Worm (Caenorhabditis elegans) whole organism, L4 larva: Measurements from ENCODE around the gene F33G12.6.

Source experiments
- F10B5.3 ChIP-seq: sonication (generic microtip); optimal IDR thresholded peaks from 2 replicates; lab custom pipeline; 2016; ENCODE audit warnings: mild to moderate bottlenecking, missing genetic modification characterization, missing compliant biosample characterization
- F44E2.7 ChIP-seq: fragments of 200-800 bp; sonication (Bioruptor generic); IDR thresholded peaks from 2 replicates; pipeline ENCODE4 v2.1.2; 2022; ENCODE audit warnings: missing genetic modification characterization, missing compliant biosample characterization
- Y48G9A.11 ChIP-seq: fragments of 200-800 bp; sonication (Bioruptor generic); IDR thresholded peaks from 2 replicates; pipeline ENCODE4 v1.3.6; 2022; ENCODE audit warnings: missing genetic modification reagents, missing genetic modification characterization, missing compliant biosample characterization
- aha-1 ChIP-seq: fragments of 150-350 bp; peaks from one replicate; lab custom pipeline; 2014; ENCODE audit warnings: missing biosample characterization, missing genetic modification characterization
- aly-2 ChIP-seq: sonication (generic microtip); optimal IDR thresholded peaks from 2 replicates; lab custom pipeline; 2018; ENCODE audit warnings: missing biosample characterization, missing genetic modification characterization
- ceh-20 ChIP-seq: fragments of 200-800 bp; sonication (Bioruptor generic); IDR thresholded peaks from 2 replicates; pipeline ENCODE4 v1.3.6; 2022; ENCODE audit warnings: missing genetic modification reagents, missing genetic modification characterization, missing compliant biosample characterization
- ceh-44 ChIP-seq: fragments of 200-800 bp; sonication (Bioruptor generic); IDR thresholded peaks from 2 replicates; pipeline ENCODE4 v1.3.6; 2022; ENCODE audit warnings: missing genetic modification reagents, missing genetic modification characterization, missing compliant biosample characterization
- ceh-62 ChIP-seq: sonication (generic microtip); optimal IDR thresholded peaks from 2 replicates; lab custom pipeline; 2017; ENCODE audit warnings: missing biosample characterization, missing genetic modification characterization
- ceh-82 ChIP-seq: sonication (generic microtip); optimal IDR thresholded peaks from 2 replicates; lab custom pipeline; 2017; ENCODE audit warnings: missing biosample characterization, missing genetic modification characterization
- daf-8 ChIP-seq: fragments of 200-800 bp; sonication (Bioruptor generic); IDR thresholded peaks from 2 replicates; pipeline ENCODE4 v1.3.6; 2022; ENCODE audit warnings: missing genetic modification characterization, missing compliant biosample characterization
- duxl-1 ChIP-seq: sonication (generic microtip); optimal IDR thresholded peaks from 2 replicates; lab custom pipeline; 2016; ENCODE audit warnings: mild to moderate bottlenecking, missing genetic modification characterization, moderate library complexity, missing compliant biosample characterization; ENCODE audit not compliant: poor library complexity
- hlh-11 ChIP-seq: fragments of 200-800 bp; sonication (Bioruptor generic); optimal IDR thresholded peaks from 2 replicates; lab custom pipeline; 2018; ENCODE audit warnings: mild to moderate bottlenecking, missing genetic modification characterization, missing compliant biosample characterization
- hlh-30 ChIP-seq: sonication (generic microtip); optimal IDR thresholded peaks from 2 replicates; lab custom pipeline; 2017; ENCODE audit warnings: antibody characterized with exemption, mild to moderate bottlenecking, missing genetic modification characterization, missing compliant biosample characterization; ENCODE audit not compliant: insufficient read depth
- jun-1 ChIP-seq: fragments of 150-350 bp; optimal IDR thresholded peaks from 2 replicates; lab custom pipeline; 2014; ENCODE audit warnings: missing biosample characterization, missing genetic modification reagents, missing genetic modification characterization
- lin-1 ChIP-seq: fragments of 200-800 bp; sonication (Bioruptor generic); IDR thresholded peaks from 2 replicates; pipeline ENCODE4 v1.3.6; 2022; ENCODE audit warnings: missing genetic modification reagents, missing genetic modification characterization, missing compliant biosample characterization
- lin-15B ChIP-seq: fragments of 150-350 bp; sonication (generic microtip); optimal IDR thresholded peaks from 3 replicates; lab custom pipeline; 2014; ENCODE audit warnings: missing biosample characterization, missing genetic modification characterization
- lin-39 ChIP-seq: fragments of 150-350 bp; optimal IDR thresholded peaks from 2 replicates; lab custom pipeline; 2014; ENCODE audit warnings: missing biosample characterization, missing genetic modification reagents, missing genetic modification characterization
- madf-9 ChIP-seq: fragments of 200-800 bp; sonication (Bioruptor generic); conservative IDR thresholded peaks from 2 replicates; pipeline ENCODE4 v1.3.6; 2022; ENCODE audit warnings: missing genetic modification reagents, missing genetic modification characterization, missing compliant biosample characterization
- mdl-1 ChIP-seq, 2 experiments: fragments of 150-350 bp in 1 of 2; sonication (generic microtip) in 1 of 2; optimal IDR thresholded peaks; 2 replicates each; lab custom pipeline; 2014 to 2017; ENCODE audit warnings: missing biosample characterization in 2 of 2, missing genetic modification characterization in 2 of 2
- mxl-2 ChIP-seq: fragments of 200-800 bp; sonication (Bioruptor generic); conservative IDR thresholded peaks from 2 replicates; pipeline ENCODE4 v1.3.6; 2022; ENCODE audit warnings: missing genetic modification reagents, missing genetic modification characterization, missing compliant biosample characterization
- nhr-111 ChIP-seq: fragments of 200-800 bp; sonication (Bioruptor generic); optimal IDR thresholded peaks from 2 replicates; lab custom pipeline; 2018; ENCODE audit warnings: mild to moderate bottlenecking, missing genetic modification characterization, missing compliant biosample characterization
- nhr-28 ChIP-seq: fragments of 150-350 bp; optimal IDR thresholded peaks from 2 replicates; lab custom pipeline; 2014; ENCODE audit warnings: missing biosample characterization, missing genetic modification characterization
- nhr-41 ChIP-seq: fragments of 200-800 bp; sonication (Bioruptor generic); IDR thresholded peaks from 2 replicates; pipeline ENCODE4 v1.3.6; 2022; ENCODE audit warnings: missing genetic modification reagents, missing genetic modification characterization, missing compliant biosample characterization
- nhr-6 ChIP-seq: fragments of 150-350 bp; optimal IDR thresholded peaks from 2 replicates; lab custom pipeline; 2014; ENCODE audit warnings: missing biosample characterization, missing genetic modification characterization
- pha-4 ChIP-seq, 2 experiments: fragments of 150-350 bp in 1 of 2; fragments of 200-800 bp in 1 of 2; sonication (Bioruptor generic) in 1 of 2; IDR thresholded peaks in 1 of 2; optimal IDR thresholded peaks in 1 of 2; 2 replicates each; pipeline versions ENCODE4 v1.3.6 to Lab custom; 2014 to 2022; ENCODE audit warnings: missing genetic modification characterization in 2 of 2, missing genetic modification reagents in 2 of 2, missing biosample characterization in 1 of 2, missing compliant biosample characterization in 1 of 2
- php-3 ChIP-seq: fragments of 200-800 bp; sonication (Bioruptor generic); IDR thresholded peaks from 2 replicates; pipeline ENCODE4 v1.3.6; 2022; ENCODE audit warnings: missing genetic modification reagents, missing genetic modification characterization, missing compliant biosample characterization
- pqm-1 ChIP-seq: sonication (generic microtip); optimal IDR thresholded peaks from 2 replicates; lab custom pipeline; 2017; ENCODE audit warnings: missing biosample characterization, missing genetic modification characterization
- rbr-2 ChIP-seq: sonication (generic microtip); optimal IDR thresholded peaks from 2 replicates; lab custom pipeline; 2016; ENCODE audit warnings: missing genotype, missing genetic modification characterization, missing compliant biosample characterization
- saeg-2 ChIP-seq: fragments of 200-800 bp; sonication (Bioruptor generic); IDR thresholded peaks from 2 replicates; pipeline ENCODE4 v1.3.6; 2022; ENCODE audit warnings: missing genetic modification reagents, missing genetic modification characterization, missing compliant biosample characterization
- sdz-12 ChIP-seq: fragments of 200-800 bp; sonication (Bioruptor generic); optimal IDR thresholded peaks from 2 replicates; lab custom pipeline; 2018; ENCODE audit warnings: mild to moderate bottlenecking, missing genetic modification characterization, missing compliant biosample characterization
- skn-1 ChIP-seq: fragments of 150-350 bp; optimal IDR thresholded peaks from 2 replicates; lab custom pipeline; 2014; ENCODE audit warnings: missing biosample characterization, missing genetic modification characterization
- tag-97 ChIP-seq: fragments of 200-800 bp; sonication (Bioruptor generic); IDR thresholded peaks from 2 replicates; pipeline ENCODE4 v1.3.6; 2022; ENCODE audit warnings: missing genetic modification characterization, missing compliant biosample characterization
- unc-130 ChIP-seq: sonication (generic microtip); optimal IDR thresholded peaks from 2 replicates; lab custom pipeline; 2016; ENCODE audit warnings: missing genetic modification reagents, missing genetic modification characterization, missing compliant biosample characterization
- unc-62 ChIP-seq, 3 experiments: fragments of 150-350 bp in 1 of 3; sonication (generic microtip); optimal IDR thresholded peaks in 2 of 3; peaks in 1 of 3; 1 replicate in 1 of 3; 2 replicates in 2 of 3; lab custom pipeline; 2014 to 2017; ENCODE audit warnings: missing biosample characterization in 3 of 3, missing genetic modification characterization in 3 of 3, missing genetic modification reagents in 3 of 3, missing genotype in 1 of 3
- vab-7 ChIP-seq: fragments of 200-800 bp; sonication (Bioruptor generic); IDR thresholded peaks from 2 replicates; pipeline ENCODE4 v1.3.6; 2022; ENCODE audit warnings: missing genetic modification reagents, missing genetic modification characterization, missing compliant biosample characterization
- zag-1 ChIP-seq: fragments of 150-350 bp; optimal IDR thresholded peaks from 2 replicates; lab custom pipeline; 2014; ENCODE audit warnings: missing biosample characterization, missing genetic modification characterization
- zfp-2 ChIP-seq: sonication (generic microtip); optimal IDR thresholded peaks from 2 replicates; lab custom pipeline; 2016; ENCODE audit warnings: mild to moderate bottlenecking, missing genetic modification characterization, missing compliant biosample characterization
- zip-11 ChIP-seq: fragments of 200-800 bp; sonication (Bioruptor generic); IDR thresholded peaks from 2 replicates; pipeline ENCODE4 v1.3.6; 2022; ENCODE audit warnings: missing genetic modification characterization, missing compliant biosample characterization
- zip-2 ChIP-seq: fragments of 150-350 bp; optimal IDR thresholded peaks from 2 replicates; lab custom pipeline; 2014; ENCODE audit warnings: missing biosample characterization, missing genetic modification characterization

F33G12.6 gene

ce11 chrII:5057315-5057714, 7.6 kb downstream of the F33G12.6 start (continued):
- TF ChIP-seq hlh-11 (tag; lab: Kevin White, UChicago), result peak; percentile 75
- peak; percentile 45 for TF ChIP-seq unc-130 (GFP tag; lab: Kevin White, UChicago)
- TF ChIP-seq duxl-1 (tag; lab: Kevin White, UChicago), result peak; percentile 76
- TF ChIP-seq F44E2.7 (GFP tag; lab: Robert Waterston, UW), result no peak
- no peak for TF ChIP-seq lin-39 (tag; lab: Kevin White, UChicago)
- 0 out of 2 replicates have a peak, but pooled peaks have one; percentile 21 for TF ChIP-seq zip-11 (GFP tag; lab: Robert Waterston, UW)
- TF ChIP-seq skn-1 (tag; lab: Kevin White, UChicago), result no peak
- TF ChIP-seq unc-62 (GFP tag; optimal IDR thresholded peaks at IDR 0.05 in 1 of 2; lab: Kevin White, UChicago), result no peak
- TF ChIP-seq unc-62 (tag; optimal IDR thresholded peaks at IDR 0.05; lab: Kevin White, UChicago), result no peak
- peak; percentile 63 for TF ChIP-seq F10B5.3 (tag; lab: Kevin White, UChicago)
- peak; percentile 55 for TF ChIP-seq sdz-12 (GFP tag; lab: Kevin White, UChicago)
- TF ChIP-seq zag-1 (tag; lab: Kevin White, UChicago), result no peak
- no peak for TF ChIP-seq jun-1 (tag; lab: Kevin White, UChicago)
- TF ChIP-seq nhr-41 (GFP tag; lab: Robert Waterston, UW), result no peak
- peak in 1 of 2 experiments; percentile 55 for TF ChIP-seq mdl-1 (tag; optimal IDR thresholded peaks at IDR 0.05; lab: Kevin White, UChicago)
- TF ChIP-seq aha-1 (tag; lab: Kevin White, UChicago), result peak; percentile 27
- TF ChIP-seq rbr-2, result peak; percentile 68
- TF ChIP-seq nhr-111, result peak; percentile 52
- TF ChIP-seq nhr-28 (tag; lab: Kevin White, UChicago), result peak; percentile 38
- TF ChIP-seq mxl-2, result no peak
- no peak for TF ChIP-seq tag-97 (GFP tag; lab: Robert Waterston, UW)
- peak; percentile 51 for TF ChIP-seq hlh-30
- peak; percentile 54; the same call in 1 of the 2 replicates for TF ChIP-seq ceh-44
- no peak for TF ChIP-seq daf-8 (GFP tag; lab: Robert Waterston, UW)
- TF ChIP-seq ceh-62 (tag; lab: Kevin White, UChicago), result no peak
- TF ChIP-seq zip-2 (tag; lab: Kevin White, UChicago), result no peak
- TF ChIP-seq aly-2 (tag; lab: Kevin White, UChicago), result no peak
- peak; percentile 39; the same call in 1 of the 2 replicates for TF ChIP-seq madf-9
- no peak for TF ChIP-seq pqm-1
- TF ChIP-seq saeg-2 (GFP tag; lab: Robert Waterston, UW), result 0 out of 2 replicates have a peak, but pooled peaks have one; percentile 66
- TF ChIP-seq ceh-20 (GFP tag; lab: Robert Waterston, UW), result 0 out of 2 replicates have a peak, but pooled peaks have one; percentile 45
- TF ChIP-seq lin-15B (tag; lab: Kevin White, UChicago), result no peak
- no peak for TF ChIP-seq ceh-82 (tag; lab: Kevin White, UChicago)
- TF ChIP-seq Y48G9A.11 (GFP tag; lab: Robert Waterston, UW), result peak; percentile 63
- no peak for TF ChIP-seq php-3 (GFP tag; lab: Robert Waterston, UW)

- TF ChIP-seq nhr-111 (no peak), ceh-82 (tag; lab: Kevin White, UChicago) (no peak), php-3 (GFP tag; lab: Robert Waterston, UW) (no peak), pha-4 (GFP tag; IDR thresholded peaks at IDR 0.05; lab: Robert Waterston, UW) (no peak), pha-4 (tag; optimal IDR thresholded peaks at IDR 0.05; lab: Kevin White, UChicago) (no peak), Y48G9A.11 (GFP tag; lab: Robert Waterston, UW) (no peak), zag-1 (tag; lab: Kevin White, UChicago) (no peak), nhr-6 (tag; lab: Kevin White, UChicago) (no peak), nhr-41 (GFP tag; lab: Robert Waterston, UW) (no peak), lin-1 (no peak), zfp-2 (tag; lab: Kevin White, UChicago) (no peak), skn-1 (tag; lab: Kevin White, UChicago) (no peak), vab-7 (GFP tag; lab: Robert Waterston, UW) (no peak)
These were observed 8.3 kb downstream of the F33G12.6 start, which contains the start of gene C27A2.12 for ce11 chrII:5058036-5058435. Gene C27A2.12, minus strand, starts transcription at chrII:5058136.
